Worm (Caenorhabditis elegans) whole organism, early embryonic: ENCODE measurements around the gene sel-10.

Source experiments
- B0310.2 ChIP-seq: sonication (generic microtip); optimal IDR thresholded peaks from 2 replicates; lab custom pipeline; 2016; ENCODE audit warnings: mild to moderate bottlenecking, missing genetic modification characterization, missing compliant biosample characterization
- F13C5.2 ChIP-seq: sonication (generic microtip); optimal IDR thresholded peaks from 2 replicates; lab custom pipeline; 2017; ENCODE audit warnings: mild to moderate bottlenecking, missing genetic modification characterization, inconsistent platforms, missing compliant biosample characterization
- aly-1 ChIP-seq: sonication (generic microtip); optimal IDR thresholded peaks from 2 replicates; lab custom pipeline; 2016; ENCODE audit warnings: missing genetic modification characterization, missing compliant biosample characterization
- ama-1 ChIP-seq: fragments of 150-350 bp; optimal IDR thresholded peaks from 2 replicates; lab custom pipeline; 2014
- ceh-13 ChIP-seq: fragments of 200-800 bp; sonication (Bioruptor generic); optimal IDR thresholded peaks from 2 replicates; lab custom pipeline; 2018; ENCODE audit warnings: mild to moderate bottlenecking, missing genetic modification characterization, missing compliant biosample characterization
- ceh-36 ChIP-seq: sonication (generic microtip); optimal IDR thresholded peaks from 2 replicates; lab custom pipeline; 2016; ENCODE audit warnings: missing genetic modification characterization, inconsistent platforms, missing compliant biosample characterization
- pes-1 ChIP-seq: fragments of 200-800 bp; sonication (Bioruptor generic); IDR thresholded peaks from 2 replicates; pipeline ENCODE4 v1.3.6; 2022; ENCODE audit warnings: missing genetic modification reagents, missing genetic modification characterization, missing compliant biosample characterization
- scrt-1 ChIP-seq: fragments of 200-800 bp; sonication (Bioruptor generic); IDR thresholded peaks from 2 replicates; pipeline ENCODE4 v1.3.6; 2022; ENCODE audit warnings: missing genetic modification characterization, missing compliant biosample characterization
- tbx-11 ChIP-seq: fragments of 200-800 bp; sonication (Bioruptor generic); IDR thresholded peaks from 2 replicates; pipeline ENCODE4 v1.3.6; 2022; ENCODE audit warnings: missing genetic modification characterization, missing compliant biosample characterization

DNA sequence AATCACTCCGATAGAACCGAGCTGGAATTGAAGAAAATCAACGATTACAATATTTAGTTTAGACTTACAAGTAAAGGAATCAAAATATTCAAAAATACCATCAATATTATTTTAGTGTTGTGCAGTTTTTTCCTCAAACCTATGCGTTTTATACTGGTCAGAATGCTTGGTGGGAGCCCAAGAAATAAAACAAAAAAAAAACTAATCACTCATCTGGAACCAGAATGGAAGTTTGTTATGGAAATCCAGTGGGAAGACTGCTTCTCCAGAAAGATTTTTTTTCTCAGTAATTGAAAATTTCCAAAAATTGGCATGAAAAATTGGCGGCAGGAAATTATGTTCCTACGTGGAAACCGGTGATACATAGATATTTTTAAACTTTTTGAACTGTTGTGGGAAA lies 37.2 kb downstream of the sel-10 start, which contains the start of gene srx-134:
- TF ChIP-seq F13C5.2 (no peak), ceh-36 (tag; lab: Kevin White, UChicago) (no peak), ama-1 (no peak), scrt-1 (GFP tag; lab: Robert Waterston, UW) (no peak), pes-1 (no peak), tbx-11 (no peak), ceh-13 (GFP tag; lab: Kevin White, UChicago) (no peak), aly-1 (tag; lab: Kevin White, UChicago) (no peak), B0310.2 (tag; lab: Kevin White, UChicago) (no peak)
